Worm (Caenorhabditis elegans) whole organism, early embryonic: ENCODE results near the gene C03B1.9.

Experiments used
- B0310.2 ChIP-seq: sonication (generic microtip); optimal IDR thresholded peaks from 2 replicates; lab custom pipeline; 2016; ENCODE audit warnings: mild to moderate bottlenecking, missing genetic modification characterization, missing compliant biosample characterization
- F13C5.2 ChIP-seq: sonication (generic microtip); optimal IDR thresholded peaks from 2 replicates; lab custom pipeline; 2017; ENCODE audit warnings: mild to moderate bottlenecking, missing genetic modification characterization, inconsistent platforms, missing compliant biosample characterization
- aly-1 ChIP-seq: sonication (generic microtip); optimal IDR thresholded peaks from 2 replicates; lab custom pipeline; 2016; ENCODE audit warnings: missing genetic modification characterization, missing compliant biosample characterization
- ama-1 ChIP-seq: fragments of 150-350 bp; optimal IDR thresholded peaks from 2 replicates; lab custom pipeline; 2014
- ceh-13 ChIP-seq: fragments of 200-800 bp; sonication (Bioruptor generic); optimal IDR thresholded peaks from 2 replicates; lab custom pipeline; 2018; ENCODE audit warnings: mild to moderate bottlenecking, missing genetic modification characterization, missing compliant biosample characterization
- ceh-36 ChIP-seq: sonication (generic microtip); optimal IDR thresholded peaks from 2 replicates; lab custom pipeline; 2016; ENCODE audit warnings: missing genetic modification characterization, inconsistent platforms, missing compliant biosample characterization
- ets-7 ChIP-seq: sonication (generic microtip); optimal IDR thresholded peaks from 2 replicates; lab custom pipeline; 2016; ENCODE audit warnings: missing genotype, missing genetic modification characterization, missing compliant biosample characterization
- flt-1 ChIP-seq: fragments of 200-800 bp; sonication (Bioruptor generic); IDR thresholded peaks from 2 replicates; pipeline ENCODE4 v1.3.6; 2022; ENCODE audit warnings: missing genetic modification characterization, missing compliant biosample characterization
- hmbx-1 ChIP-seq: sonication (generic microtip); optimal IDR thresholded peaks from 2 replicates; lab custom pipeline; 2016; ENCODE audit warnings: mild to moderate bottlenecking, missing genetic modification characterization, missing compliant biosample characterization
- hmg-4 ChIP-seq: fragments of 200-800 bp; sonication (Bioruptor generic); optimal IDR thresholded peaks from 2 replicates; lab custom pipeline; 2018; ENCODE audit warnings: mild to moderate bottlenecking, missing genetic modification characterization, missing compliant biosample characterization
- hnd-1 ChIP-seq: sonication (generic microtip); optimal IDR thresholded peaks from 2 replicates; lab custom pipeline; 2016; ENCODE audit warnings: missing genetic modification characterization, missing compliant biosample characterization
- pes-1 ChIP-seq: fragments of 200-800 bp; sonication (Bioruptor generic); IDR thresholded peaks from 2 replicates; pipeline ENCODE4 v1.3.6; 2022; ENCODE audit warnings: missing genetic modification reagents, missing genetic modification characterization, missing compliant biosample characterization
- scrt-1 ChIP-seq: fragments of 200-800 bp; sonication (Bioruptor generic); IDR thresholded peaks from 2 replicates; pipeline ENCODE4 v1.3.6; 2022; ENCODE audit warnings: missing genetic modification characterization, missing compliant biosample characterization
- sea-1 ChIP-seq: fragments of 200-800 bp; sonication (Bioruptor generic); conservative IDR thresholded peaks from 2 replicates; pipeline ENCODE4 v1.3.6; 2022; ENCODE audit warnings: missing genetic modification characterization, missing compliant biosample characterization
- tbx-11 ChIP-seq: fragments of 200-800 bp; sonication (Bioruptor generic); IDR thresholded peaks from 2 replicates; pipeline ENCODE4 v1.3.6; 2022; ENCODE audit warnings: missing genetic modification characterization, missing compliant biosample characterization
- tbx-37 ChIP-seq: fragments of 200-800 bp; sonication (Bioruptor generic); conservative IDR thresholded peaks from 2 replicates; pipeline ENCODE4 v1.3.6; 2022; ENCODE audit warnings: missing genetic modification reagents, missing genetic modification characterization, missing compliant biosample characterization
- tra-4 ChIP-seq: sonication (generic microtip); optimal IDR thresholded peaks from 2 replicates; lab custom pipeline; 2017; ENCODE audit warnings: missing genetic modification characterization, missing compliant biosample characterization

C03B1.9 gene

DNA sequence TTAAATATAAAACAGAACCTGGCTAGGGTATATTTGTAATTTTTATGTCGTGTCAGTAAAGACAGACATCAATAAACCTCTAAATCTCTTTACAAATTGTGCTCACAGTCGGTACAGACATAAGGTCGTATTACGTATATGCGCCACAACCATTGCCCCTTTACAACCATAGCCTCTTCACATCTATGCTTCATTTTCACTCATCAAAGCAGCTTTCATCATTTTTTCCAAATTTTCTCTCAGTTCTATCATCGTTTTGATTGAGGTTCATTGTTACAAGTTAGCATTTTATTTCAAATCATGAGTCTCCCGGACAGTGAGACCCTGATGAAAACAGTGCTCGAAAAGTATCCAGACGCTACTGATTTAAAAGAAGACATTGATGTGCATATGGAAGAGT is 17.3 kb upstream of the C03B1.9 start, which contains the start of gene C03B1.4:
Gene C03B1.4 (plus strand): TSS at position 301 of the 400 bp plus-strand sequence.
- no peak for TF ChIP-seq sea-1

DNA sequence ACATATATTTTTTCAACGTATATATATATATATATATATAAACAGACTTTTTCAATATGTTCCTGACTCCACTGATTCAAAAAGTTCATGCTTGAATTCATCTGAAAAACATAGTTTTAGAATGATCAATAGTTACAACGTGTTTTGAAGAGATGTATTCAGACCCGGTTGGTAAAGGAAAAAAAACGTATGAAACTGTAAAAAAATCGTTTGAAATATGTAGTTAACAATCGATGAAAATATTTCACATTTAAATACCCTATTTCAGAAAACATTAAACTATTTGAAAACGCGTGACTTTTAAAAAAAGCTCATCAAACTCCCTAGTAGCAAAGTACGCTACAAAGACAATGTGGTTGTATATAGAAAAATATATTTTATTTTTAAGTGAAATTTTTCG is 13.7 kb upstream of the C03B1.9 start, which contains the start of gene C03B1.14:
Gene C03B1.14 (minus strand): TSS at position 101 of the 400 bp plus-strand sequence.
- TF ChIP-seq ceh-36 (tag; lab: Kevin White, UChicago) (no peak), F13C5.2 (tag; lab: Kevin White, UChicago) (no peak)

DNA sequence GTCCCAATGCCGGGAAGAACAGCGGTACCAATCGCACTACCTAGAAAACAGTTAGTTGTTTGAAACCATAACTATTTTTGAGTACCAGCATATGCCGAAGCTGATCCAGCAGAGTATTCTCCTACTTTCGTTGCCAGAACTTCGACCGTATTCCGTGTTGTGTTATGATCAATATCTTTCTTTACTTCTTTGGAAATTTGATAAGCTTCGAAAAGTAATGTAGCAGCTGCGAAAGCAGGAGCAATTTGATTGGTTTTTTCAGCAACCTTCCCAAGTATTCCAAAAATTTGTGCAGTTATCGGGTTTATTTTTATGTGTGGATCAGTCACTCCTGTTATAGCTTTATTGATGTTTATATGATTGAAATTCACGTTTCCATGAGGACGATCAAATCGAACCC is 13.2 kb upstream of the C03B1.9 start:
- TF ChIP-seq ama-1: no peak
- TF ChIP-seq aly-1 (tag; lab: Kevin White, UChicago): no peak
- TF ChIP-seq F13C5.2 (tag; lab: Kevin White, UChicago): no peak
- TF ChIP-seq hmbx-1 (tag; lab: Kevin White, UChicago): no peak
- TF ChIP-seq ets-7 (tag; lab: Kevin White, UChicago): no peak
- TF ChIP-seq hmg-4 (GFP tag; lab: Kevin White, UChicago): no peak
- no peak for TF ChIP-seq ceh-36 (tag; lab: Kevin White, UChicago)
- TF ChIP-seq B0310.2 (tag; lab: Kevin White, UChicago): no peak

DNA sequence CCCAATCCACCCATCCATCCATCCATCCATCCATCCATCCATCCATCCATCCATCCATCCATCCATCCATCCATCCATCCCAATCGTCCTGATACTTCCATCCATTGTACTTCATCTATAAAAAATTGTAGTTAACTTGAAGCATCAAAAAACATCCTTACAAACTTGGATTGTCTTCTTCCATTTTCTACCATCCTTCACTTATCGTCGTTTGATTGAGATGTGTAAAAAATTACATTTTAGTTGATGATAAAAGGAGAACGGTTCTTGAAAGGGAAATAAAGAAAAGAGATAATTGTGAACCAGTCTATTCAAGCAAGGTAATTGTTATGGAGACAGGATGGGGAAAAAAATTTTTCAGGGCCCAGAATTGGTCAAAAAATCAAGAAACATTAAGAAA is 10.9 kb upstream of the C03B1.9 start, which contains the start of gene C03B1.10:
Gene C03B1.10 (minus strand): TSS at position 101 of the 400 bp plus-strand sequence.
- TF ChIP-seq ama-1 (no peak), ceh-13 (GFP tag; lab: Kevin White, UChicago) (no peak), aly-1 (tag; lab: Kevin White, UChicago) (no peak), flt-1 (GFP tag; lab: Robert Waterston, UW) (no peak), hmbx-1 (tag; lab: Kevin White, UChicago) (no peak), sea-1 (no peak), ets-7 (tag; lab: Kevin White, UChicago) (no peak), hnd-1 (no peak), B0310.2 (tag; lab: Kevin White, UChicago) (no peak), tbx-37 (no peak), scrt-1 (GFP tag; lab: Robert Waterston, UW) (no peak), pes-1 (GFP tag; lab: Robert Waterston, UW) (no peak), tra-4 (tag; lab: Kevin White, UChicago) (no peak)

DNA sequence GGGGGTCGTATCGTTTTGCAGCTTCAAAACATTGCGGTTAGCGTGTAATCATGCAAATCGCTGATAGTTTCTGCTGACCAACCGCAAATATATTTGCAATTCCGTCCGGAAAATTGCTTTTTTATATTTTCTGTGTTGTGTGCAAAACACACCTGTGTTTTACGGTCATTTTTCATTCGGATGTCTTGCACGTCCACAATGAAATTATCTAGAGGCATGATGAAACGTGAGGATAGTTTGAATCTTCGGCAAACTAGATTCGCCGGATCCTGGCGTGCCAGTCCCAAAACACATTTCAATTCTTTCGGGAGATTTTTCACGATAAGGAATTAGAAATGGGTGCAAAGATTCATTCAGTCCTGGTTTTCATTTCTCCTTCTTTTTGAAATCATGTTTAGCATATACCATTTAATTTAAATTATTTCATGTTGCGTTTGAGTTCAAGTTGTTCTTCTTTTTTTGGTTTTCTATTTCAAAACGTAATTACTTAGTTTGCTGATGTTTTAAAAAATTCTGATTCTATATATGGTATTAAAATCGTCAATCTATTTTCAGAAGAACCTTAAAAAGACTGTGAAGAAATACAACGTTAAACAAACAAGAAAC is 8.2 kb upstream of the C03B1.9 start, which contains the start of gene C03B1.5:
Gene C03B1.5 (plus strand): TSS at position 556 of the 606 bp plus-strand sequence.
- no peak for TF ChIP-seq ceh-36 (tag; lab: Kevin White, UChicago)
- TF ChIP-seq ets-7 (tag; lab: Kevin White, UChicago): no peak
- TF ChIP-seq F13C5.2 (tag; lab: Kevin White, UChicago): no peak
- TF ChIP-seq tbx-11 (GFP tag; lab: Robert Waterston, UW): no peak
- no peak for TF ChIP-seq hnd-1
- no peak for TF ChIP-seq hmg-4 (GFP tag; lab: Kevin White, UChicago)
- TF ChIP-seq ama-1: no peak
- TF ChIP-seq ceh-13 (GFP tag; lab: Kevin White, UChicago): no peak
- no peak for TF ChIP-seq tra-4 (tag; lab: Kevin White, UChicago)
- TF ChIP-seq tbx-37: no peak
- no peak for TF ChIP-seq sea-1
- no peak for TF ChIP-seq flt-1 (GFP tag; lab: Robert Waterston, UW)
- TF ChIP-seq B0310.2 (tag; lab: Kevin White, UChicago): no peak
- TF ChIP-seq aly-1 (tag; lab: Kevin White, UChicago): no peak

DNA sequence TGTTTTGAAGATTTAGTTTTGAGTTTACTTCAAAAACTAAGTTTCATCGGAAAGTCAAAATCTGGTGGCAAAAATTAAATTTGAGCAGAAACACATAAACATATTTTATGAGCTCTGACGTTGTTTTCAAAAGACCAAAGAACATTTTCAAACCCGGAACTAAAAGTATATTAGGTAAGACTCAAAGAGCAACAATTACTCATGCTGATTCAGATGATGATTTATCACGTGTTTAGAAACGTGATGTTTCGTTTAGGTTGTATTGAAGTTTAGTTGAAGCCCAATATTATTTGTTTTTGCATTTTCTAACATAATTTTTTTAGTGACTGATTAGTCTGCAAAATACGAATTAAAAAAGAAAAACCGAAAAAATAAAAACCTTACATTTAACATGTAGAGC is 6.8 kb upstream of the C03B1.9 start:
- TF ChIP-seq tra-4 (tag; lab: Kevin White, UChicago) (no peak), pes-1 (GFP tag; lab: Robert Waterston, UW) (no peak), tbx-37 (no peak), tbx-11 (GFP tag; lab: Robert Waterston, UW) (no peak)

DNA sequence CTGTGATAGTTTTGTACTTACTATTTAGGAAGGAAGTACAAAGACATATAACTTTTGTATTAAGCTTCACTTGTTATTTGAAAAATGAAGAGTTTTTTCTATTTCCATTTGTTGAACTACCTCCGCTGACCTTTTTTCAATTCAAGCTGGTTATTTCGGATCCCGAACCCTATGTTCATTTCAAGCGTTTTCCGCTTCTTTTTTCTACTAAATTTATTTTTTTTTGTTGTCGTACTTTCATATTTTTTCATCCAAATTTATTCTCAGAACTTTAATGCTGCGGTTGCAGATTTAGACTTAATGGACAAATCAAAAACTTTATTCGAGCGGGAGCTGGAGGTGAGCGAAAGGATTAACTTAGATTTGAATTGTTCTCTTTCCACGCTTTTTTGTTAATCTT is 3.1 kb upstream of the C03B1.9 start, which contains the start of gene C03B1.6:
Gene C03B1.6 (plus strand): TSS at position 301 of the 400 bp plus-strand sequence.
- TF ChIP-seq aly-1 (tag; lab: Kevin White, UChicago) (no peak), ama-1 (no peak), sea-1 (no peak), hmbx-1 (tag; lab: Kevin White, UChicago) (no peak), ceh-13 (GFP tag; lab: Kevin White, UChicago) (no peak), hmg-4 (GFP tag; lab: Kevin White, UChicago) (no peak), F13C5.2 (tag; lab: Kevin White, UChicago) (no peak), tbx-37 (no peak), hnd-1 (no peak), B0310.2 (tag; lab: Kevin White, UChicago) (no peak), pes-1 (GFP tag; lab: Robert Waterston, UW) (no peak), ets-7 (tag; lab: Kevin White, UChicago) (no peak)

DNA sequence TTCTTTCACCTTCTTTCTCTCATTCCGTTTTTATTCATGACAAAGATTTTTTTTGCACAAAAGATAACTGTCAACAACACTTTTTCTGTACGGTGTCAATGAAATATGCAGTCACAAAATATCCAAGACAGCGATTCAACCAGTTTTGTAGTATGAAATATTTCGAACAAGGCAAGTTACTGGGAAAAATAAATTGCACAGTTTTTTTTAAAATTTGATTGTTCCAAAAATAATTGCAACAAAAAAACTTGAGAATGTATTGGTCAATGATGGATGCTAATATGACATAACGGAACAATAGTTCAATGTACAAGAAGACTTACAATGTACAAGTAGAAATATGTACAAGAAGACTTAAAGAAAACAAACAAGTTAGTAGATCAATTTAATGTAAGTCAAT is 1.1 kb downstream of the C03B1.9 start:
- no peak for TF ChIP-seq aly-1 (tag; lab: Kevin White, UChicago)
- no peak for TF ChIP-seq hmbx-1 (tag; lab: Kevin White, UChicago)
- no peak for TF ChIP-seq hnd-1
- TF ChIP-seq tbx-11 (GFP tag; lab: Robert Waterston, UW): no peak
- no peak for TF ChIP-seq scrt-1 (GFP tag; lab: Robert Waterston, UW)
